Worm (Caenorhabditis elegans): ENCODE data around the gene F10C1.23.

The F10C1.23 gene

ce11 chrII:5768274-5768820 lies 10.5 kb downstream of the F10C1.23 start:
- no peak for TF ChIP-seq R02D3.7 (tag; optimal IDR thresholded peaks at IDR 0.05)
- TF ChIP-seq nhr-10 (tag; optimal IDR thresholded peaks at IDR 0.05) = no peak
- peak; percentile 0 for TF ChIP-seq nhr-25 (tag; optimal IDR thresholded peaks at IDR 0.05)
- TF ChIP-seq ceh-16 (tag; optimal IDR thresholded peaks at IDR 0.05) = peak; percentile 19
- TF ChIP-seq Y55F3AM.14 (GFP tag; optimal IDR thresholded peaks at IDR 0.05) = no peak
- TF ChIP-seq ama-1 (optimal IDR thresholded peaks at IDR 0.05) = no peak
- TF ChIP-seq mab-5 (tag; optimal IDR thresholded peaks at IDR 0.05) = no peak
- TF ChIP-seq peb-1 (tag; optimal IDR thresholded peaks at IDR 0.05) = no peak
- no peak for TF ChIP-seq aly-2 (tag; optimal IDR thresholded peaks at IDR 0.05)
- TF ChIP-seq elt-3 (tag; optimal IDR thresholded peaks at IDR 0.05) = no peak
- TF ChIP-seq egl-27 (tag; optimal IDR thresholded peaks at IDR 0.05) = no peak
- no peak for TF ChIP-seq alr-1 (tag; optimal IDR thresholded peaks at IDR 0.05)
- TF ChIP-seq blmp-1 (tag; optimal IDR thresholded peaks at IDR 0.05; ENCODE audit: insufficient read depth) = no peak
- TF ChIP-seq nhr-21 (tag; optimal IDR thresholded peaks at IDR 0.05) = no peak
- peak; percentile 8 for TF ChIP-seq elt-1 (tag; optimal IDR thresholded peaks at IDR 0.05)
- peak; percentile 43 for TF ChIP-seq sma-9 (GFP tag; optimal IDR thresholded peaks at IDR 0.05)
- no peak for TF ChIP-seq sma-9 (tag; optimal IDR thresholded peaks at IDR 0.05)
- no peak for TF ChIP-seq lsy-2 (tag; optimal IDR thresholded peaks at IDR 0.05)
- TF ChIP-seq crh-2 (tag; optimal IDR thresholded peaks at IDR 0.05) = no peak
- no peak for TF ChIP-seq snpc-4 (tag; optimal IDR thresholded peaks at IDR 0.05)
- TF ChIP-seq nhr-77 (tag; optimal IDR thresholded peaks at IDR 0.05) = no peak
- TF ChIP-seq zag-1 (tag; optimal IDR thresholded peaks at IDR 0.05) = no peak
- TF ChIP-seq gmeb-1 (tag; optimal IDR thresholded peaks at IDR 0.05) = no peak
- TF ChIP-seq ztf-4 (tag; optimal IDR thresholded peaks at IDR 0.05) = no peak
- no peak for TF ChIP-seq dmd-4 (tag; optimal IDR thresholded peaks at IDR 0.05)
- TF ChIP-seq nhr-237 (tag; optimal IDR thresholded peaks at IDR 0.05) = no peak

ce11 chrII:5772547-5773142 lies 14.8 kb downstream of the F10C1.23 start:
- TF ChIP-seq nhr-6 (tag; optimal IDR thresholded peaks at IDR 0.05) (no peak), nhr-25 (tag; optimal IDR thresholded peaks at IDR 0.05) (no peak), elt-1 (tag; optimal IDR thresholded peaks at IDR 0.05) (no peak), mbf-1 (tag; optimal IDR thresholded peaks at IDR 0.05) (no peak), nhr-77 (tag; optimal IDR thresholded peaks at IDR 0.05) (no peak), nhr-23 (tag; optimal IDR thresholded peaks at IDR 0.05) (no peak), aly-2 (tag; optimal IDR thresholded peaks at IDR 0.05) (no peak), zag-1 (tag; optimal IDR thresholded peaks at IDR 0.05) (no peak), lin-39 (tag; optimal IDR thresholded peaks at IDR 0.05) (no peak), blmp-1 (tag; optimal IDR thresholded peaks at IDR 0.05; ENCODE audit: insufficient read depth) (no peak), ama-1 (optimal IDR thresholded peaks at IDR 0.05) (no peak), ztf-11 (tag; optimal IDR thresholded peaks at IDR 0.05) (no peak), fos-1 (tag; optimal IDR thresholded peaks at IDR 0.05) (peak; percentile 35), crh-2 (tag; optimal IDR thresholded peaks at IDR 0.05) (peak; percentile 1), C34F6.9 (tag; optimal IDR thresholded peaks at IDR 0.05) (peak; percentile 37), egl-27 (tag; optimal IDR thresholded peaks at IDR 0.05) (no peak), lin-13 (GFP tag; optimal IDR thresholded peaks at IDR 0.05) (no peak), skn-1 (tag; optimal IDR thresholded peaks at IDR 0.05) (no peak), sma-9 (GFP tag; optimal IDR thresholded peaks at IDR 0.05) (peak; percentile 53), sma-9 (tag; optimal IDR thresholded peaks at IDR 0.05) (no peak), unc-62 (GFP tag; optimal IDR thresholded peaks at IDR 0.05) (no peak), Y55F3AM.14 (GFP tag; optimal IDR thresholded peaks at IDR 0.05) (no peak), nhr-129 (tag; optimal IDR thresholded peaks at IDR 0.05) (peak; percentile 79), snpc-4 (tag; optimal IDR thresholded peaks at IDR 0.05) (no peak), unc-55 (GFP tag; optimal IDR thresholded peaks at IDR 0.05) (no peak), sma-3 (GFP tag; optimal IDR thresholded peaks at IDR 0.05) (no peak), unc-39 (tag; optimal IDR thresholded peaks at IDR 0.05) (no peak), nhr-10 (tag; optimal IDR thresholded peaks at IDR 0.05) (no peak), ztf-4 (tag; optimal IDR thresholded peaks at IDR 0.05) (no peak), lsy-2 (tag; optimal IDR thresholded peaks at IDR 0.05) (no peak), ceh-16 (tag; optimal IDR thresholded peaks at IDR 0.05) (no peak), nhr-12 (tag; optimal IDR thresholded peaks at IDR 0.05) (no peak), peb-1 (tag; optimal IDR thresholded peaks at IDR 0.05) (no peak), mab-5 (tag; optimal IDR thresholded peaks at IDR 0.05) (no peak), elt-3 (tag; optimal IDR thresholded peaks at IDR 0.05) (no peak), nhr-11 (tag; optimal IDR thresholded peaks at IDR 0.05) (no peak), gmeb-1 (tag; optimal IDR thresholded peaks at IDR 0.05) (peak; percentile 22), ZK546.5 (tag; optimal IDR thresholded peaks at IDR 0.05) (no peak), ceh-82 (tag; optimal IDR thresholded peaks at IDR 0.05) (no peak), nhr-237 (tag; optimal IDR thresholded peaks at IDR 0.05) (no peak), mdl-1 (tag; optimal IDR thresholded peaks at IDR 0.05) (no peak), nhr-21 (tag; optimal IDR thresholded peaks at IDR 0.05) (no peak), F13H6.1 (tag; optimal IDR thresholded peaks at IDR 0.05) (peak; percentile 45), ztf-1 (GFP tag; conservative IDR thresholded peaks at IDR 0.05) (no peak), alr-1 (tag; optimal IDR thresholded peaks at IDR 0.05) (no peak), R02D3.7 (tag; optimal IDR thresholded peaks at IDR 0.05) (no peak), dmd-4 (tag; optimal IDR thresholded peaks at IDR 0.05) (no peak), lin-11 (tag; optimal IDR thresholded peaks at IDR 0.05) (peak; percentile 32)
